Fruit fly (Drosophila melanogaster): ENCODE data around the gene CG6983.

The CG6983 gene

DNA sequence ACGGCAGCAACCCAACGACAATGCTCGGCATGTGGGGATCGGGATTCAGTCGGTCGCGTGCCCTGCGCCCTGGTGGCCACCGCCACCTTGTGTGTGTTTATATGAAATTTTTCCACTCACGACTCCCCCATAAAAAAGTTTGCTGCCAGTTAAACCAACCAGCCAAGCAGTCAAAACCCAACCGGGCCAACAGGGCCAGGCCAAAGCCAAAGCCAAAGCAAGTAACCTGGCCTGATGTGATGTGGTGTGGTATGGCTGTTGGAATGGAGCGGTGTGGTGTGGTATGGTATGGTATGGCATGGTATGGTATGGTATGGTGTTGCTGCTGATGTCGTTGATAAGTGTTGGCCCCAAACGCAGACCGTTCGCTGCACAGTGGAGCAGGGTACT lies 10.4 kb upstream of the CG6983 start:
- TF ChIP-seq Vsx2 (GFP tag; optimal IDR thresholded peaks at IDR 0.05; ENCODE audit: partially characterized antibody) (peak; percentile 71), Hnf4 (GFP tag; optimal IDR thresholded peaks at IDR 0.05) (no peak), Dif (GFP tag; optimal IDR thresholded peaks at IDR 0.05; ENCODE audit: partially characterized antibody) (peak; percentile 54)

DNA sequence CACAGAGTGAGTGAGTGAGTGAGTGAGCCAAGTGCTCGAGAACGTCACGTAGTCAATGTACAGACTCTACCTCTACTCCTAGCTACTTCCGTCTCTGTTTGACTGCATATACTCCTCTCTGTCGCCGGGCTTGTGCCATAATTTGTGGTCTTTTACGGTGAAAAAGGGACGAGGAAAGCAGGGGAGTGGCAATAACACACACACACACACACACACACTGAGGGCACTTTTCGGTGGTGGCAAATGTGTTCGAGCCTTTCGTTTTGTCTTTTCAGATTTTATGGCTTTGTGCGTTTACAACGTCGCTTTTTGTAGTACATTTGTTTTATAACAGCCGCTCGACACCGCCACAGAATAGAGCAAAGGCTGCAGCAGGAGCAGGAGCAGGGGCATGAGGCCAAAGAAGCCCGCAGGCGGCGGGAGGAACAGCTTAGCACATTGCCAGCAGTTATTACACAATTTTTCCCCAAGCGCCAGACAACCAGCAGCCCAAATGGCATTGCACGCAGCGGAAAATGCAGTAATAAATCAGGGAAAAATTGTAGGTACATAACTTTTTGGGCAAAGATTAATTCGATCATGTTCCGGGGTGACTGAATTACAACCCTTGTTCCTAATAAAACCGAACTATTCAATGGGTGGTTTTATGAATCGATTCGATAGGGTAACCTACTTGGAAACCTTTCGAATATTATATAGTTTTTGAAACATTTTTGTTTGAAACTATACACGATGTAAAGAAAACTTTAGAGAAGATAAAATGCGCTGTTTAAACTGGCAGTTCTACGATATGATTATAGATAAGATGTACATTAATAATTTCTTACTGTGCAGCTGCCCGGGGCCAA lies 9.8 kb upstream of the CG6983 start:
- TF ChIP-seq N (GFP tag; optimal IDR thresholded peaks at IDR 0.05), result no peak
- peak; percentile 44 for TF ChIP-seq h (GFP tag; optimal IDR thresholded peaks at IDR 0.05)
- peak; percentile 36 for TF ChIP-seq HLH106 (tag; optimal IDR thresholded peaks at IDR 0.05)
- TF ChIP-seq Sp1 (GFP tag; optimal IDR thresholded peaks at IDR 0.05), result no peak
- no peak for TF ChIP-seq tai (GFP tag; optimal IDR thresholded peaks at IDR 0.05)
- no peak for TF ChIP-seq woc (GFP tag; optimal IDR thresholded peaks at IDR 0.05)
- TF ChIP-seq Abd-B (GFP tag; optimal IDR thresholded peaks at IDR 0.05), result no peak
- peak in 1 of 2 experiments; percentile 37 for TF ChIP-seq foxo (GFP tag; optimal IDR thresholded peaks at IDR 0.05)
- no peak for TF ChIP-seq sage (GFP tag; optimal IDR thresholded peaks at IDR 0.05)
- TF ChIP-seq brk (GFP tag; optimal IDR thresholded peaks at IDR 0.05), result peak; percentile 11
- TF ChIP-seq GATAd (GFP tag; optimal IDR thresholded peaks at IDR 0.05), result no peak
- peak; percentile 1 for TF ChIP-seq rgr (GFP tag; optimal IDR thresholded peaks at IDR 0.05)
- TF ChIP-seq Vsx2 (GFP tag; optimal IDR thresholded peaks at IDR 0.05; ENCODE audit: partially characterized antibody), result no peak
- peak; percentile 39 for TF ChIP-seq OdsH (GFP tag; optimal IDR thresholded peaks at IDR 0.05)
- TF ChIP-seq dmrt93B (GFP tag; optimal IDR thresholded peaks at IDR 0.05), result peak; percentile 11
- peak; percentile 51 for TF ChIP-seq fru (GFP tag; optimal IDR thresholded peaks at IDR 0.05)
- no peak for TF ChIP-seq Myc (optimal IDR thresholded peaks at IDR 0.05)
- TF ChIP-seq ey (GFP tag; optimal IDR thresholded peaks at IDR 0.05), result peak; percentile 8
- no peak for TF ChIP-seq Dif (GFP tag; optimal IDR thresholded peaks at IDR 0.05; ENCODE audit: partially characterized antibody)

DNA sequence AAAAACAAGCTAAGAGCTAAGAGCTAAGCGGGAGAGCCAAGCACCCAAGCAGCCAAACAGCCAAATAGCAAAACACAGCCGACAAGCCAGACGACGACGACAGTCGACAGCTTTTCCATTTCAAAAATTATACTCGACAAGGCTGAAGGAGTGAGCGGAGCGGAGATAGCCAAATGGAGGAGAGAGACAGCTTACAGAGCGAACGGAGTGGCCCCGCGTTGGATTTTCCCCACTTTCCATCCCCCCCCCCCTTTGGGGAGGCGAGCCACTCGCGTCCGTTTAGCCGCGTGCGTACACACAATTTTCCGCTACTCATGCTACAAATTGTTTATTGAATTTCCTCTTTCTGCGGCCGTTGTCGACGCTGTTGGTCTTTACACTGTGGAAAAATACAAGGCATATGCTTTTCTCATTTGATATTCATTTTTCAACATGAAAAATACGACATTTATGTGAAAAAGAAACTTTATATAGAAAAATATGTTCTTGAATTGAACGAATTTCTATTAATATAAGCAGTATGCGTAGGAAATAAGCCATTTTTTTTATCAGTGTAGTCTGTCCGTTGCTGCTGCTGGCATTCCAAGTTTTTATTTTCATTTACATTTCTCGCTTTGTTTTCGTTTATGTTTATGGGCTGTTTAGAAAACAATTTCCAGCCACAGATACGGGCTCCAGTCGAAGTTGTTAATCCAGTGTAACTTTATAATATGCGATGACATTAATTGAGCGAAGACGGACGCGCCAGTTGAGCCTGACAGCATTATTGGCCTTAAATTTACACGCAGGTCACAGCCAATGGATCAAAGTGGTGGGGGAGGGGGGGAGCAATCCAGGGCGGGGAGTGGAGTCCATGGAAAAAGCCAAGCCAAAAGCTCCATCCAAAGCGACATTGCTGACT lies 8.9 kb upstream of the CG6983 start:
- no peak for TF ChIP-seq N (GFP tag; optimal IDR thresholded peaks at IDR 0.05)
- no peak for TF ChIP-seq jim (GFP tag; optimal IDR thresholded peaks at IDR 0.05)
- TF ChIP-seq CG9705 (GFP tag; optimal IDR thresholded peaks at IDR 0.05), result peak; percentile 36
- peak in 1 of 2 experiments; percentile 85 for TF ChIP-seq foxo (GFP tag; optimal IDR thresholded peaks at IDR 0.05)
- TF ChIP-seq tai (GFP tag; optimal IDR thresholded peaks at IDR 0.05), result no peak
- TF ChIP-seq Jra (GFP tag; optimal IDR thresholded peaks at IDR 0.05), result peak; percentile 45
- TF ChIP-seq Hnf4 (GFP tag; optimal IDR thresholded peaks at IDR 0.05), result peak; percentile 79
- peak; percentile 39 for TF ChIP-seq woc (GFP tag; optimal IDR thresholded peaks at IDR 0.05)
- TF ChIP-seq Hr83 (GFP tag; optimal IDR thresholded peaks at IDR 0.05; ENCODE audit: poor library complexity, severe bottlenecking), result no peak
- TF ChIP-seq Mio (GFP tag; optimal IDR thresholded peaks at IDR 0.05), result no peak
- no peak for TF ChIP-seq Myc (optimal IDR thresholded peaks at IDR 0.05)
- TF ChIP-seq Dif (GFP tag; optimal IDR thresholded peaks at IDR 0.05; ENCODE audit: partially characterized antibody), result no peak
- no peak for TF ChIP-seq dsf (GFP tag; optimal IDR thresholded peaks at IDR 0.05; ENCODE audit: borderline replicate concordance)
- TF ChIP-seq dl (GFP tag; optimal IDR thresholded peaks at IDR 0.05; ENCODE audit: insufficient read depth in 1 of 2, partially characterized antibody in 2 of 2), result no peak
- TF ChIP-seq h (GFP tag; optimal IDR thresholded peaks at IDR 0.05), result peak; percentile 89
- TF ChIP-seq HLH106 (tag; optimal IDR thresholded peaks at IDR 0.05), result peak; percentile 81
- TF ChIP-seq CG32264 (GFP tag; optimal IDR thresholded peaks at IDR 0.05), result peak; percentile 59
- peak; percentile 80 for TF ChIP-seq Sp1 (GFP tag; optimal IDR thresholded peaks at IDR 0.05)
- peak; percentile 83 for TF ChIP-seq ey (GFP tag; optimal IDR thresholded peaks at IDR 0.05)
- TF ChIP-seq fru (GFP tag; optimal IDR thresholded peaks at IDR 0.05), result peak; percentile 88
- TF ChIP-seq CrebA (GFP tag; optimal IDR thresholded peaks at IDR 0.05; ENCODE audit: borderline replicate concordance), result no peak
- peak; percentile 84 for TF ChIP-seq OdsH (GFP tag; optimal IDR thresholded peaks at IDR 0.05)
- TF ChIP-seq Hr78 (GFP tag; optimal IDR thresholded peaks at IDR 0.05), result no peak
- no peak for TF ChIP-seq Rel (GFP tag; optimal IDR thresholded peaks at IDR 0.05)
- peak; percentile 13 for TF ChIP-seq Rel (tag; optimal IDR thresholded peaks at IDR 0.05)
- peak; percentile 86 for TF ChIP-seq rgr (GFP tag; optimal IDR thresholded peaks at IDR 0.05)
- TF ChIP-seq br (GFP tag; optimal IDR thresholded peaks at IDR 0.05), result peak; percentile 82
- peak; percentile 70 for TF ChIP-seq sage (GFP tag; optimal IDR thresholded peaks at IDR 0.05)
- TF ChIP-seq brk (GFP tag; optimal IDR thresholded peaks at IDR 0.05), result peak; percentile 73
- peak; percentile 97 for TF ChIP-seq sv (GFP tag; optimal IDR thresholded peaks at IDR 0.05)
- no peak for TF ChIP-seq pan (optimal IDR thresholded peaks at IDR 0.05)
- peak; percentile 51 for TF ChIP-seq dmrt93B (GFP tag; optimal IDR thresholded peaks at IDR 0.05)
- peak; percentile 72 for TF ChIP-seq psq (GFP tag; optimal IDR thresholded peaks at IDR 0.05)
- TF ChIP-seq Vsx2 (GFP tag; optimal IDR thresholded peaks at IDR 0.05; ENCODE audit: partially characterized antibody), result no peak
- no peak for TF ChIP-seq GATAd (GFP tag; optimal IDR thresholded peaks at IDR 0.05)
- TF ChIP-seq Dfd (GFP tag; optimal IDR thresholded peaks at IDR 0.05), result no peak
- no peak for TF ChIP-seq lola (GFP tag; optimal IDR thresholded peaks at IDR 0.05)
- TF ChIP-seq usp (GFP tag; optimal IDR thresholded peaks at IDR 0.05), result no peak
- TF ChIP-seq Abd-B (GFP tag; optimal IDR thresholded peaks at IDR 0.05), result no peak
